Worm (Caenorhabditis elegans) whole organism, L4 larva: ENCODE measurements around the gene C25E10.13.

Source experiments
- F26F4.8 ChIP-seq: fragments of 200-800 bp; sonication (Bioruptor generic); conservative IDR thresholded peaks from 2 replicates; pipeline ENCODE4 v1.3.6; 2022; ENCODE audit warnings: missing genetic modification characterization, missing compliant biosample characterization
- Y48G9A.11 ChIP-seq: fragments of 200-800 bp; sonication (Bioruptor generic); IDR thresholded peaks from 2 replicates; pipeline ENCODE4 v1.3.6; 2022; ENCODE audit warnings: missing genetic modification reagents, missing genetic modification characterization, missing compliant biosample characterization
- Y5F2A.4 ChIP-seq: fragments of 200-800 bp; sonication (Bioruptor generic); optimal IDR thresholded peaks from 2 replicates; lab custom pipeline; 2018; ENCODE audit warnings: mild to moderate bottlenecking, missing genetic modification characterization, missing compliant biosample characterization
- ZK546.5 ChIP-seq, 2 experiments: sonication (generic microtip); optimal IDR thresholded peaks; 2 replicates each; lab custom pipeline; 2017; ENCODE audit warnings: missing biosample characterization in 2 of 2, missing genetic modification characterization in 2 of 2
- ama-1 ChIP-seq: fragments of 150-350 bp; optimal IDR thresholded peaks from 2 replicates; lab custom pipeline; 2014; ENCODE audit warnings: inconsistent platforms, mixed read lengths
- ceh-20 ChIP-seq: fragments of 200-800 bp; sonication (Bioruptor generic); IDR thresholded peaks from 2 replicates; pipeline ENCODE4 v1.3.6; 2022; ENCODE audit warnings: missing genetic modification reagents, missing genetic modification characterization, missing compliant biosample characterization
- ceh-32 ChIP-seq: sonication (generic microtip); optimal IDR thresholded peaks from 2 replicates; lab custom pipeline; 2016; ENCODE audit warnings: mild to moderate bottlenecking, missing genetic modification characterization, missing compliant biosample characterization; ENCODE audit not compliant: poor library complexity
- ceh-44 ChIP-seq: fragments of 200-800 bp; sonication (Bioruptor generic); IDR thresholded peaks from 2 replicates; pipeline ENCODE4 v1.3.6; 2022; ENCODE audit warnings: missing genetic modification reagents, missing genetic modification characterization, missing compliant biosample characterization
- ceh-62 ChIP-seq: sonication (generic microtip); optimal IDR thresholded peaks from 2 replicates; lab custom pipeline; 2017; ENCODE audit warnings: missing biosample characterization, missing genetic modification characterization
- cey-2 ChIP-seq: sonication (generic microtip); optimal IDR thresholded peaks from 3 replicates; lab custom pipeline; 2017; ENCODE audit warnings: missing genetic modification characterization, mild to moderate bottlenecking, missing compliant biosample characterization, antibody characterized with exemption, borderline replicate concordance; ENCODE audit not compliant: insufficient read depth
- daf-16 ChIP-seq, 3 experiments: sonication (generic microtip); optimal IDR thresholded peaks; 2 replicates each; lab custom pipeline; 2016 to 2017; ENCODE audit warnings: missing genetic modification characterization in 3 of 3, missing genetic modification reagents in 3 of 3, mild to moderate bottlenecking in 2 of 3, missing compliant biosample characterization in 2 of 3, missing biosample characterization in 1 of 3, moderate library complexity in 1 of 3
- daf-19 ChIP-seq: fragments of 200-800 bp; sonication (Bioruptor generic); conservative IDR thresholded peaks from 2 replicates; pipeline ENCODE4 v1.3.6; 2022; ENCODE audit warnings: missing genetic modification characterization, missing compliant biosample characterization
- dmd-6 ChIP-seq: fragments of 200-800 bp; sonication (Bioruptor generic); IDR thresholded peaks from 2 replicates; pipeline ENCODE4 v1.3.6; 2022; ENCODE audit warnings: missing genetic modification reagents, missing genetic modification characterization, missing compliant biosample characterization
- dve-1 ChIP-seq: sonication (generic microtip); optimal IDR thresholded peaks from 2 replicates; lab custom pipeline; 2017; ENCODE audit warnings: antibody characterized with exemption, mild to moderate bottlenecking, missing genetic modification characterization, missing compliant biosample characterization; ENCODE audit not compliant: insufficient read depth
- fkh-10 ChIP-seq: fragments of 150-350 bp; optimal IDR thresholded peaks from 2 replicates; lab custom pipeline; 2014; ENCODE audit warnings: missing biosample characterization, missing genetic modification reagents, missing genetic modification characterization
- fos-1 ChIP-seq: fragments of 150-350 bp; optimal IDR thresholded peaks from 2 replicates; lab custom pipeline; 2014; ENCODE audit warnings: missing biosample characterization, missing genetic modification characterization
- gei-8 ChIP-seq: fragments of 200-800 bp; sonication (Bioruptor generic); optimal IDR thresholded peaks from 2 replicates; lab custom pipeline; 2018; ENCODE audit warnings: mild to moderate bottlenecking, missing genetic modification characterization, missing compliant biosample characterization
- jun-1 ChIP-seq: fragments of 150-350 bp; optimal IDR thresholded peaks from 2 replicates; lab custom pipeline; 2014; ENCODE audit warnings: missing biosample characterization, missing genetic modification reagents, missing genetic modification characterization
- lin-15B ChIP-seq: fragments of 150-350 bp; sonication (generic microtip); optimal IDR thresholded peaks from 3 replicates; lab custom pipeline; 2014; ENCODE audit warnings: missing biosample characterization, missing genetic modification characterization
- lin-29 ChIP-seq: fragments of 200-800 bp; sonication (Bioruptor generic); IDR thresholded peaks from 2 replicates; pipeline ENCODE4 v1.3.6; 2022; ENCODE audit warnings: missing genetic modification reagents, missing genetic modification characterization, missing compliant biosample characterization
- lin-39 ChIP-seq: fragments of 150-350 bp; optimal IDR thresholded peaks from 2 replicates; lab custom pipeline; 2014; ENCODE audit warnings: missing biosample characterization, missing genetic modification reagents, missing genetic modification characterization
- lir-3 ChIP-seq: sonication (generic microtip); optimal IDR thresholded peaks from 2 replicates; lab custom pipeline; 2016; ENCODE audit warnings: mild to moderate bottlenecking, missing genetic modification characterization, missing compliant biosample characterization
- lsy-2 ChIP-seq, 2 experiments: fragments of 150-350 bp in 1 of 2; sonication (generic microtip) in 1 of 2; optimal IDR thresholded peaks; 2 replicates each; lab custom pipeline; 2014 to 2017; ENCODE audit warnings: missing biosample characterization in 2 of 2, missing genetic modification characterization in 2 of 2
- mdt-29 ChIP-seq: fragments of 200-800 bp; sonication (Bioruptor generic); IDR thresholded peaks from 2 replicates; pipeline ENCODE4 v1.3.6; 2022; ENCODE audit warnings: missing genetic modification reagents, missing genetic modification characterization, missing compliant biosample characterization
- mep-1 ChIP-seq: fragments of 150-350 bp; sonication (generic microtip); optimal IDR thresholded peaks from 3 replicates; lab custom pipeline; 2014; ENCODE audit warnings: missing biosample characterization, missing genetic modification characterization
- mes-2 ChIP-seq: sonication (generic microtip); optimal IDR thresholded peaks from 2 replicates; lab custom pipeline; 2016; ENCODE audit warnings: missing genotype, mild to moderate bottlenecking, missing genetic modification characterization, missing compliant biosample characterization; ENCODE audit not compliant: poor library complexity, severe bottlenecking
- mxl-2 ChIP-seq: fragments of 200-800 bp; sonication (Bioruptor generic); conservative IDR thresholded peaks from 2 replicates; pipeline ENCODE4 v1.3.6; 2022; ENCODE audit warnings: missing genetic modification reagents, missing genetic modification characterization, missing compliant biosample characterization
- mxl-3 ChIP-seq: fragments of 200-800 bp; sonication (Bioruptor generic); optimal IDR thresholded peaks from 2 replicates; lab custom pipeline; 2018; ENCODE audit warnings: mild to moderate bottlenecking, missing genetic modification characterization, missing compliant biosample characterization
- nhr-10 ChIP-seq: fragments of 150-350 bp; optimal IDR thresholded peaks from 2 replicates; lab custom pipeline; 2014; ENCODE audit warnings: missing biosample characterization, missing genetic modification characterization
- nhr-11 ChIP-seq: fragments of 150-350 bp; optimal IDR thresholded peaks from 2 replicates; lab custom pipeline; 2014; ENCODE audit warnings: missing biosample characterization, missing genetic modification characterization
- nhr-237 ChIP-seq: sonication (generic microtip); optimal IDR thresholded peaks from 2 replicates; lab custom pipeline; 2017; ENCODE audit warnings: missing biosample characterization, missing genetic modification characterization
- nhr-28 ChIP-seq: fragments of 150-350 bp; optimal IDR thresholded peaks from 2 replicates; lab custom pipeline; 2014; ENCODE audit warnings: missing biosample characterization, missing genetic modification characterization
- nhr-42 ChIP-seq: fragments of 200-800 bp; sonication (Bioruptor generic); IDR thresholded peaks from 2 replicates; pipeline ENCODE4 v1.3.6; 2022; ENCODE audit warnings: missing genetic modification characterization, missing compliant biosample characterization
- nhr-48 ChIP-seq: sonication (generic microtip); optimal IDR thresholded peaks from 2 replicates; lab custom pipeline; 2016; ENCODE audit warnings: mild to moderate bottlenecking, missing genetic modification characterization, missing compliant biosample characterization
- nhr-6 ChIP-seq: fragments of 150-350 bp; optimal IDR thresholded peaks from 2 replicates; lab custom pipeline; 2014; ENCODE audit warnings: missing biosample characterization, missing genetic modification characterization
- nhr-77 ChIP-seq: fragments of 150-350 bp; optimal IDR thresholded peaks from 2 replicates; lab custom pipeline; 2014; ENCODE audit warnings: missing biosample characterization, missing genetic modification characterization
- php-3 ChIP-seq: fragments of 200-800 bp; sonication (Bioruptor generic); IDR thresholded peaks from 2 replicates; pipeline ENCODE4 v1.3.6; 2022; ENCODE audit warnings: missing genetic modification reagents, missing genetic modification characterization, missing compliant biosample characterization
- pqm-1 ChIP-seq: sonication (generic microtip); optimal IDR thresholded peaks from 2 replicates; lab custom pipeline; 2017; ENCODE audit warnings: missing biosample characterization, missing genetic modification characterization
- rbr-2 ChIP-seq: sonication (generic microtip); optimal IDR thresholded peaks from 2 replicates; lab custom pipeline; 2016; ENCODE audit warnings: missing genotype, missing genetic modification characterization, missing compliant biosample characterization
- saeg-2 ChIP-seq: fragments of 200-800 bp; sonication (Bioruptor generic); IDR thresholded peaks from 2 replicates; pipeline ENCODE4 v1.3.6; 2022; ENCODE audit warnings: missing genetic modification reagents, missing genetic modification characterization, missing compliant biosample characterization
- sdz-12 ChIP-seq: fragments of 200-800 bp; sonication (Bioruptor generic); optimal IDR thresholded peaks from 2 replicates; lab custom pipeline; 2018; ENCODE audit warnings: mild to moderate bottlenecking, missing genetic modification characterization, missing compliant biosample characterization
- snpc-1.2 ChIP-seq: fragments of 200-800 bp; sonication (Bioruptor generic); IDR thresholded peaks from 2 replicates; pipeline ENCODE4 v1.3.6; 2022; ENCODE audit warnings: missing genetic modification reagents, missing genetic modification characterization, missing compliant biosample characterization
- tag-97 ChIP-seq: fragments of 200-800 bp; sonication (Bioruptor generic); IDR thresholded peaks from 2 replicates; pipeline ENCODE4 v1.3.6; 2022; ENCODE audit warnings: missing genetic modification characterization, missing compliant biosample characterization
- unc-62 ChIP-seq, 3 experiments: fragments of 150-350 bp in 1 of 3; sonication (generic microtip); optimal IDR thresholded peaks in 2 of 3; peaks in 1 of 3; 1 replicate in 1 of 3; 2 replicates in 2 of 3; lab custom pipeline; 2014 to 2017; ENCODE audit warnings: missing biosample characterization in 3 of 3, missing genetic modification characterization in 3 of 3, missing genetic modification reagents in 3 of 3, missing genotype in 1 of 3
- ztf-7 ChIP-seq: fragments of 150-350 bp; optimal IDR thresholded peaks from 2 replicates; lab custom pipeline; 2014; ENCODE audit warnings: missing biosample characterization, missing genetic modification characterization

Gene C25E10.13

DNA sequence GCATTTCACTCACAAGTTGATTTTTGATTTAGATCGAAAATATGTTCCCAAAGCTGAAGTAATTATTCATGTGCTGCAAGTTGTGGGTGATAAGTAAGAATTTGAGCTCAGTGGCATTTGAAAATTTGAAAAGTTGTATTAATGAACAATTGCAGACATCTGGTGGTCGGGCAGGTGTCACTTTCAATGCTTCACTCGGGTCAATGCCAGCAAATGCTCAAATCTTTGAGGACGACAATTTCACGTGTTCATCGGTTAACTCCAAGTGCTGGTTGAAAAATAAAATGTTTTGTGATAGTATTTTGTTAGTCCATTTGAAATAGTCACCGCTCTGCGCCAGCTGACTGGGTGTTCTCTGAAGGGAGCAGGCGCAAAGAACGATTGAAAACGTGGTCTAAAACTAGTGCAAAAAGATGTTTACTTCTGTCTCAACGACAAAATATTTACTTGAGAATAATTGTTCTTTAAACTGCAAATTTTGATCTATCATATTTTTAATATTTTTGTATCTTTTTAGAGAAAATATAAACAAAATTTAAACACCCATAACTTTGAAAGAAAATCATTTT, 34.6 kb downstream of the C25E10.13 start (continued):
- TF ChIP-seq saeg-2 (no peak), ZK546.5 (tag; optimal IDR thresholded peaks at IDR 0.05; lab: Kevin White, UChicago) (no peak), nhr-11 (peak; percentile 68), gei-8 (GFP tag; lab: Kevin White, UChicago) (no peak), fos-1 (tag; lab: Kevin White, UChicago) (no peak), nhr-28 (tag; lab: Kevin White, UChicago) (peak; percentile 80), ceh-62 (tag; lab: Kevin White, UChicago) (no peak), mdt-29 (0 out of 2 replicates have a peak, but pooled peaks have one; percentile 53), mes-2 (no peak), F26F4.8 (GFP tag; lab: Robert Waterston, UW) (no peak)

DNA sequence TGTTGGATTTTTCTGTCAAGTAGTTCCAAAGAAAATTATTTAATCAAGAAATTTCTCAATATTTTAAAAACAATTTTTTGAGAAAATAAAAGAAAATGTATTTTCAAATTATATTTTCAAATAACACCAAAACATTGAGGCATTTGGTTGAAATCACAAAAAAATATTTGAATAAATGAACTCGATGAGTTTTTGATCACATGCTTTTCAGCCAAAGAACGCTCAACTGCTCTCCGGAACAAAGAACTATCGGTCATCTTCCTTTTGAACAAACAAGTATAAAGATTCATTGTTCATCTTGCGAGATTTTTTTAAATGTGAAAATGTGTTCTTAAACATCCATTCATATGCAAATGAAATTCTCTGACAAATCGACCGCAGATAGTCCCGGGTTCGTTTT, 35.5 kb downstream of the C25E10.13 start:
- TF ChIP-seq snpc-1.2 (GFP tag; lab: Robert Waterston, UW) (no peak), dve-1 (tag; lab: Kevin White, UChicago) (peak; percentile 39), nhr-10 (tag; lab: Kevin White, UChicago) (no peak), nhr-237 (no peak), mes-2 (no peak), dmd-6 (GFP tag; lab: Robert Waterston, UW) (peak; percentile 15; the same call in 1 of the 2 replicates), ceh-44 (no peak), mep-1 (tag; lab: Kevin White, UChicago) (no peak), daf-16 (GFP tag; optimal IDR thresholded peaks at IDR 0.05; lab: Kevin White, UChicago) (no peak), daf-16 (tag; optimal IDR thresholded peaks at IDR 0.05; lab: Kevin White, UChicago) (peak; percentile 50), Y48G9A.11 (GFP tag; lab: Robert Waterston, UW) (no peak), unc-62 (GFP tag; optimal IDR thresholded peaks at IDR 0.05 in 1 of 2; lab: Kevin White, UChicago) (peak in 1 of 2 experiments; percentile 12), unc-62 (tag; optimal IDR thresholded peaks at IDR 0.05; lab: Kevin White, UChicago) (no peak), nhr-77 (tag; lab: Kevin White, UChicago) (peak; percentile 18)

DNA sequence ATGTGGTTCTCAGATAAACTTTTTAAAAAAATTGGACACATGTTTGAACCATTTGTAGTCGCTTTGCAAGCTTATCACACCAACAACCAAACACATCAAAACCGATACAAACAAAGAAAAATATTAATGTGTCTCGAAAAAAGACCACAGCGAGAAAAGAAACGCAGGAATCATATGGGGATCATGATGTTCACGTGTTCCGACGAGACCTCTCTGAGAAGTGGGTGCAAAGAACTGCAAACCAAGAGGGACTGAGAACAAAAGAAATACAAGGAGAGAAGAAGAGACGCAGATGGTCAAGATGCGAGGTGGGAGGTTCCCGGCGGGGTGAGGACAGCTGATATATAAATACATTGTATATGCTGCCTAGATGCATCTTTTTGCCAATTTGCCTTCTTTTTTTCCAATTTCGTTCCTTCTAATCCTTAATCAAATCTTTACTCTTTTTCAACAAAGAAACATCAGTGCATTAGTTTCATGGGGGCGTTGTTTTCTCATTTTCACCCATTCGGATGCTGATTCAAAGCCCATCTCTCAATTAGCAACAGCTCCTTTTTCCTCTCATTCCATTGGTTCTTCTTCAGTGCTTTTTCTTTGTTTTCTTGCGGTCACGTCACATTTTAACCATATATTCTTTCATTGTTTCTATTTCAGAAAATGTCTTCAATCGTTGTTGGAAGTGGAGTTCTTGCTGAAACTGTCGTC, 36.2 kb downstream of the C25E10.13 start, which contains the start of gene F21C10.10:
Gene F21C10.10 (plus strand): TSS at position 655 of the 705 bp plus-strand sequence.
- TF ChIP-seq mxl-3 (GFP tag; lab: Kevin White, UChicago): peak; percentile 93
- 0 out of 2 replicates have a peak, but pooled peaks have one; percentile 55 for TF ChIP-seq lin-29
- peak; percentile 91 for TF ChIP-seq mep-1 (tag; lab: Kevin White, UChicago)
- TF ChIP-seq lir-3 (tag; lab: Kevin White, UChicago): no peak
- peak; percentile 55 to 81 for TF ChIP-seq lsy-2 (tag; optimal IDR thresholded peaks at IDR 0.05; lab: Kevin White, UChicago)
- TF ChIP-seq ztf-7: peak; percentile 63
- TF ChIP-seq cey-2 (tag; lab: Kevin White, UChicago): peak; percentile 95
- no peak for TF ChIP-seq ceh-32 (tag; lab: Kevin White, UChicago)
- TF ChIP-seq tag-97: no peak
- TF ChIP-seq Y5F2A.4 (GFP tag; lab: Kevin White, UChicago): no peak
- no peak for TF ChIP-seq fkh-10 (GFP tag; lab: Kevin White, UChicago)
- TF ChIP-seq php-3 (GFP tag; lab: Robert Waterston, UW): peak; percentile 86
- TF ChIP-seq nhr-48: peak; percentile 99
- TF ChIP-seq nhr-10 (tag; lab: Kevin White, UChicago): peak; percentile 85
- no peak for TF ChIP-seq nhr-237
- no peak for TF ChIP-seq lin-39 (tag; lab: Kevin White, UChicago)
- TF ChIP-seq lin-15B: no peak
- peak; percentile 66 for TF ChIP-seq rbr-2 (tag; lab: Kevin White, UChicago)
- no peak for TF ChIP-seq ceh-44
- no peak; the same call in 1 of the 2 replicates for TF ChIP-seq nhr-42 (GFP tag; lab: Robert Waterston, UW)
- TF ChIP-seq ceh-20 (GFP tag; lab: Robert Waterston, UW): peak; percentile 92
- peak; percentile 50 for TF ChIP-seq nhr-6 (tag; lab: Kevin White, UChicago)
- no peak for TF ChIP-seq ama-1 (lab: Kevin White, UChicago)
- no peak for TF ChIP-seq sdz-12 (GFP tag; lab: Kevin White, UChicago)
- peak; percentile 59 for TF ChIP-seq jun-1 (tag; lab: Kevin White, UChicago)
- peak; percentile 98 for TF ChIP-seq mxl-2 (GFP tag; lab: Robert Waterston, UW)
- no peak for TF ChIP-seq daf-19 (GFP tag; lab: Robert Waterston, UW)
- peak; percentile 94 for TF ChIP-seq saeg-2
- peak; percentile 14 for TF ChIP-seq pqm-1 (tag; lab: Kevin White, UChicago)
